Fruit fly (Drosophila melanogaster) whole organism: Measurements from ENCODE around the gene CG13239.

Experiments
- CG8478 ChIP-seq: fragments of >200 bp; optimal IDR thresholded peaks from 2 replicates; lab custom pipeline; 2018; ENCODE audit warnings: inconsistent platforms
- EcR ChIP-seq, 2 experiments: fragments of >200 bp; optimal IDR thresholded peaks; 2 replicates each; lab custom pipeline; 2017; ENCODE audit warnings: missing biosample characterization in 2 of 2, missing genetic modification characterization in 2 of 2, missing genetic modification reagents in 2 of 2
- psq ChIP-seq: fragments of >200 bp; optimal IDR thresholded peaks from 2 replicates; lab custom pipeline; 2017

DNA sequence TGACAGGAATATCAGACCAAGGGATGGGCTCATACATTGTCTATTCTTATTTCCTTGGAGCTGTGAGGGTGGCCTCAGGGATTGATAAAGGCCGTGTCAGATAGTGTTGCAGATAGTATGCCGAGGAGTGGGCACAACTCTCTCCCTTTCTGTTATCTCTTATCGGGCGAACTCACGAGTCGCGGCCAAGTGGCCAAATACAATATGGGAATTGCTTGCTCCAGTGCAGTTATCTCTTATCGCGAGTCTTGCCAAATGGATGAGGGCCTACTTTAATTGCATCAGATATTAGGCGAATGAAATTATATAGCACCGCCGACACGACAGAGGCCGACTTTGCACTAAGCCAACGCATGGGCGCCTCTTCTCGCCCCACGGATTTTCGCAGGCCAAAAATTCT, 26.4 kb downstream of the CG13239 start:
- TF ChIP-seq EcR (GFP tag; optimal IDR thresholded peaks at IDR 0.05; lab: Kevin White, UChicago) (no peak), psq (lab: Kevin White, UChicago) (no peak), CG8478 (lab: Kevin White, UChicago) (no peak)
